Worm (Caenorhabditis elegans): ENCODE data around the gene srb-17.

The srb-17 gene

DNA sequence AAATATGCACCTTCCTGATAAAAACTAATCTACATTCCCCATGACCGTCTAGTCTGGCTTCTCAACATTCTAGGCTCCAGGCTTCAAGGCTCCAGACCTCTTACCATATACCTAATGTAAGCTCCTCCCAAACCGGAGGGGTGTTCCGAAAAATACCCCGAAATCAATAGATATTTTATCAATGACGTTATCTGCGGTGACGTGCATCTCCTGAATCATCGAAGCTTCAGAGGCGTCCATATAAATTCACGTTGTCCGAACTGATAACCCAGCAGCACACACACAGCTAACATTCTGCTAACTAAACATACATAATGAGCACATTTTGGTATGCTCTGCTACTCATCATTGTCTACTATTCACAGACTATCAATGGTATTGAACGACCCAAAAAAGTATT, 12.5 kb upstream of the srb-17 start, which contains the start of gene ugt-44:
Gene ugt-44, plus strand, starts transcription at position 248 of the 400 bp plus-strand sequence.
- TF ChIP-seq ama-1 (optimal IDR thresholded peaks at IDR 0.05) (no peak), tbx-11 (GFP tag; IDR thresholded peaks at IDR 0.05) (no peak), tra-4 (tag; optimal IDR thresholded peaks at IDR 0.05) (no peak), scrt-1 (GFP tag; IDR thresholded peaks at IDR 0.05) (no peak), aly-1 (tag; optimal IDR thresholded peaks at IDR 0.05) (no peak), pes-1 (GFP tag; IDR thresholded peaks at IDR 0.05) (no peak), hnd-1 (tag; optimal IDR thresholded peaks at IDR 0.05) (no peak), F13C5.2 (tag; optimal IDR thresholded peaks at IDR 0.05) (no peak), B0310.2 (tag; optimal IDR thresholded peaks at IDR 0.05) (no peak), flt-1 (GFP tag; IDR thresholded peaks at IDR 0.05) (no peak), ceh-36 (tag; optimal IDR thresholded peaks at IDR 0.05) (no peak), ets-7 (tag; optimal IDR thresholded peaks at IDR 0.05) (no peak), ceh-13 (GFP tag; optimal IDR thresholded peaks at IDR 0.05) (no peak), tbx-37 (GFP tag; conservative IDR thresholded peaks at IDR 0.05) (no peak), sea-1 (GFP tag; conservative IDR thresholded peaks at IDR 0.05) (no peak)

DNA sequence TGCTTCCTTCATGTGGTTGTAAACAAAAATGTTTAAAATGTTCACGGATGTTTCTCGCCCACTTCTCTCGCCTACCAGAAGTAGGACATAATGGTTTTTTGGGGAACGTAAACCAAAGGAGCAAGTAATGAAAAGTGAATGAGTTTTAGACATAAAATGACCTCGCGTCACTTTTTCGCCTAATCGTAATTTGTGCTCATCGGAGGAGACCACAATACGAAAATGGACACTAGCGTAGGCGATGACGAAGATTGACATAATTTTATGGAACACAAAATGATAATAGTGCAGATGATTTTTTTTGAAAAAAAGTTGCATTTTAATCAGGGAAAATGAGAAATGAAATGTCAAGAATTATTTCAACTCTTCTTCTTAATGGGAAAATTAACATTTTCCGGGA, 11.6 kb upstream of the srb-17 start:
- TF ChIP-seq ceh-36 (tag; optimal IDR thresholded peaks at IDR 0.05) (no peak), pes-1 (GFP tag; IDR thresholded peaks at IDR 0.05) (no peak), sea-1 (GFP tag; conservative IDR thresholded peaks at IDR 0.05) (no peak), ets-7 (tag; optimal IDR thresholded peaks at IDR 0.05) (no peak), ama-1 (optimal IDR thresholded peaks at IDR 0.05) (no peak), tbx-37 (GFP tag; conservative IDR thresholded peaks at IDR 0.05) (no peak), scrt-1 (GFP tag; IDR thresholded peaks at IDR 0.05) (no peak), B0310.2 (tag; optimal IDR thresholded peaks at IDR 0.05) (no peak), hmbx-1 (tag; optimal IDR thresholded peaks at IDR 0.05) (no peak), hmg-4 (GFP tag; optimal IDR thresholded peaks at IDR 0.05) (no peak), ceh-13 (GFP tag; optimal IDR thresholded peaks at IDR 0.05) (no peak), F13C5.2 (tag; optimal IDR thresholded peaks at IDR 0.05) (no peak), tbx-11 (GFP tag; IDR thresholded peaks at IDR 0.05) (no peak), flt-1 (GFP tag; IDR thresholded peaks at IDR 0.05) (no peak), tra-4 (tag; optimal IDR thresholded peaks at IDR 0.05) (no peak), hnd-1 (tag; optimal IDR thresholded peaks at IDR 0.05) (no peak), aly-1 (tag; optimal IDR thresholded peaks at IDR 0.05) (no peak)

DNA sequence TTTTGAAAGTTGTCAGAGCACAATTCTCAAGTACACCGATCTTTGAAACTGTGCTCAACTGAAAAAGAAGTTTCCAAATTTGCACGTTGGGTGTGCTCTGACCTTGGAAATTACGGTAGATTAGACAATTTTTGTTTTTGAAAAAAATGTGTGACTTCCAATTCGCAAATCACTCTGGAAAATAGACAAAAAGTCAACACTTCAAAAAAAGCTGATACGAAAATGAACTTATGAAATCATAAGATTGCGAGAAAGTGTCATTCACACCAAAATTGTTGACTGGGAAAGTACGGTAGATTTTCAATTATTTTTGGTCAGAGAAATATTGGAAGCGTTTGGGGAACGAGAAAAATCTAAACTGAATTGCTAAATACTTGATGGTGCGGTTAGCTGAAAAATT, 10.3 kb upstream of the srb-17 start:
- TF ChIP-seq F13C5.2 (tag; optimal IDR thresholded peaks at IDR 0.05) (no peak), hmbx-1 (tag; optimal IDR thresholded peaks at IDR 0.05) (no peak), ceh-13 (GFP tag; optimal IDR thresholded peaks at IDR 0.05) (no peak), aly-1 (tag; optimal IDR thresholded peaks at IDR 0.05) (no peak), sea-1 (GFP tag; conservative IDR thresholded peaks at IDR 0.05) (no peak), B0310.2 (tag; optimal IDR thresholded peaks at IDR 0.05) (no peak), ets-7 (tag; optimal IDR thresholded peaks at IDR 0.05) (no peak), tbx-11 (GFP tag; IDR thresholded peaks at IDR 0.05) (no peak), flt-1 (GFP tag; IDR thresholded peaks at IDR 0.05) (no peak), ama-1 (optimal IDR thresholded peaks at IDR 0.05) (no peak), hmg-4 (GFP tag; optimal IDR thresholded peaks at IDR 0.05) (no peak)

DNA sequence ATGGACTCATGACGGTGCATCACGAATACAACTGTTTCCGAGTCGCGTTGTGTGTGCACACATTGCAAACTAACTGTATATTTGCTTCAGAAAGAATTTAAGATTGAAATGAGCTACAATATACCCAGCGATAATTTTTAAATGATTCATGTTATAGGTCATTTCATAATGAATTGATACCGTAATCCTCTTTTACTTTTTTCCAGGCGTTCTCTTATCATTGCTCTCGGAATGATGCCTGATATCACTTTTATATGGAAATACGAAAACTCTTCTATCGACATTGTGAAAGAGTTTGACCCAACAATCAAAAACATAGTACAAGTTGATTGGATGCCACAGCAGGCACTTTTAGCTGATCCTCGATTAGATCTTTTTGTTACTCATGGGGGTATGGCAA, 9.4 kb upstream of the srb-17 start:
- TF ChIP-seq sea-1 (GFP tag; conservative IDR thresholded peaks at IDR 0.05), result no peak
- no peak for TF ChIP-seq scrt-1 (GFP tag; IDR thresholded peaks at IDR 0.05)
- TF ChIP-seq flt-1 (GFP tag; IDR thresholded peaks at IDR 0.05), result no peak
- no peak for TF ChIP-seq hnd-1 (tag; optimal IDR thresholded peaks at IDR 0.05)
- TF ChIP-seq ama-1 (optimal IDR thresholded peaks at IDR 0.05), result no peak
- TF ChIP-seq F13C5.2 (tag; optimal IDR thresholded peaks at IDR 0.05), result no peak
- TF ChIP-seq ets-7 (tag; optimal IDR thresholded peaks at IDR 0.05), result no peak
- no peak for TF ChIP-seq ceh-36 (tag; optimal IDR thresholded peaks at IDR 0.05)
- no peak for TF ChIP-seq hmg-4 (GFP tag; optimal IDR thresholded peaks at IDR 0.05)
- TF ChIP-seq B0310.2 (tag; optimal IDR thresholded peaks at IDR 0.05), result no peak
- TF ChIP-seq pes-1 (GFP tag; IDR thresholded peaks at IDR 0.05), result no peak
- no peak for TF ChIP-seq tra-4 (tag; optimal IDR thresholded peaks at IDR 0.05)
- no peak for TF ChIP-seq tbx-37 (GFP tag; conservative IDR thresholded peaks at IDR 0.05)
- TF ChIP-seq tbx-11 (GFP tag; IDR thresholded peaks at IDR 0.05), result no peak
- TF ChIP-seq hmbx-1 (tag; optimal IDR thresholded peaks at IDR 0.05), result no peak
- TF ChIP-seq ceh-13 (GFP tag; optimal IDR thresholded peaks at IDR 0.05), result no peak

DNA sequence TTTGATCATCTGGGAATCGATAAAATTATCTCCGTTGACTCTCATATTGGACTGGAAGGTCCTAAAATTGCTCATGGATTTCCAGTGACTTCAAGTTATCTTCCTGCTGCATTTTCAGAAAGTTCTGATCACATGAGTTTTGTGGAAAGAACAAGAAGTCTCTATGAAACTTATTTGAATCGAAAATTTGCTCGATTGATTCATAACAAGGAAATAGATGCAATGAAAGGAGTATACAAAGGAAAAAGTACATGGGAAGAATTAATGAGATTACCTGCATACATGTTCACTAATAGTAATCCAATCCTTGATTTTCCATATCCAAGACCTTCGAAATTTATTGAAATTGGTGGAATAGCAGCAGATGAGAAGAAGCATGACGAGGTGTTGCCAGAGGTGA, 8.7 kb upstream of the srb-17 start:
- TF ChIP-seq ets-7 (tag; optimal IDR thresholded peaks at IDR 0.05) (no peak), ceh-36 (tag; optimal IDR thresholded peaks at IDR 0.05) (no peak), hmg-4 (GFP tag; optimal IDR thresholded peaks at IDR 0.05) (no peak), tbx-11 (GFP tag; IDR thresholded peaks at IDR 0.05) (no peak), B0310.2 (tag; optimal IDR thresholded peaks at IDR 0.05) (no peak), scrt-1 (GFP tag; IDR thresholded peaks at IDR 0.05) (no peak), ama-1 (optimal IDR thresholded peaks at IDR 0.05) (no peak), hmbx-1 (tag; optimal IDR thresholded peaks at IDR 0.05) (no peak)

DNA sequence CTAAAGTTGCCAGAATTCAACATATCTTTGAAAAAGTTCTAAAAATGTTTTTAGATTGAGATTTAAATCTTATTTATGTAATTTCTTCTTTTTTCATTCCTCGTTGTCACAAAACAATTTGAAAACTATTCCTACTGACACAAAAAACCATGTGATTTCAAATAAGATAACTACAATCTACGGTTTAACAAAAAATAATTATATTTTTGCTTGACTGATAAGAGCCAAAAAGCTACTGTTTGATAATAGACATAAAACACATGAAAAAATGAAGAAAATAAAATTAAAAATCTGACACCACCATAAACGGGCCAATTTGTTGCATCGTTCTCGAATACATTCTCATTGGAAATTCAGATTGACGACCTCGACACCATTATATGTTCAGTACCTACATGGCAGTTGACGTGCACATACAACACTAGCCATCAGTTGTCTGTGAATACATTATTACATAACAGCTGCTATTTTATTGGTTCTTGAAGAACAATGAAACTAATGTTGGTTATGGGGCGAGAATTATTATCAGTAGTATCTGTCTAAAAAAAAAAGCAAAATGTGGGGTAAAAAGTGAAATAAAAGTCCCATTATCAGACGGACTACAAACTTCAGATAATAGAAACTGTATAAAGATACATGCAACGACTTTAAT, 7.1 kb upstream of the srb-17 start, which contains the start of gene ugt-43:
Gene ugt-43, plus strand, starts transcription at position 602 of the 652 bp plus-strand sequence.
- TF ChIP-seq ama-1 (optimal IDR thresholded peaks at IDR 0.05) (no peak), ceh-13 (GFP tag; optimal IDR thresholded peaks at IDR 0.05) (no peak), flt-1 (GFP tag; IDR thresholded peaks at IDR 0.05) (no peak), aly-1 (tag; optimal IDR thresholded peaks at IDR 0.05) (no peak), scrt-1 (GFP tag; IDR thresholded peaks at IDR 0.05) (no peak), tbx-11 (GFP tag; IDR thresholded peaks at IDR 0.05) (no peak), hmg-4 (GFP tag; optimal IDR thresholded peaks at IDR 0.05) (no peak), ceh-36 (tag; optimal IDR thresholded peaks at IDR 0.05) (no peak), pes-1 (GFP tag; IDR thresholded peaks at IDR 0.05) (no peak), hnd-1 (tag; optimal IDR thresholded peaks at IDR 0.05) (no peak), hmbx-1 (tag; optimal IDR thresholded peaks at IDR 0.05) (no peak), ets-7 (tag; optimal IDR thresholded peaks at IDR 0.05) (no peak), tra-4 (tag; optimal IDR thresholded peaks at IDR 0.05) (no peak), tbx-37 (GFP tag; conservative IDR thresholded peaks at IDR 0.05) (no peak), sea-1 (GFP tag; conservative IDR thresholded peaks at IDR 0.05) (no peak)

DNA sequence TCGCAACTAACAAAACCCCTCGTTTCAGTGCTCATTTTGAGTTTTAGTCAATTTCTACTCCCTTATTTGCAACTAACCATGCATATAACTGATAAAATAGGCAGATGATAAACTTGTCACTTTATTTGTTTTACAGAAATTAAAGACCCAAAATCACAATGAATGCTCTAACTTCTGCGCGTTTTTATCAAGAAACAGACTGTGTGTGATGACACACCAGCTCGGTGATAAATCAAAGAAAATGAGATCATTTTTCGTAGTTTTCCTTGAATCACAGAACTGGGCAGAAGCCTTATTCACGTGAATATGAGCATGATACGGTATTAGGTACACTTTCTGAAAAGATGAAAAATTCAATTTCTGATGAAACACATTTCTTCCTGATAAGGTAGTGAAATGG, 6.1 kb upstream of the srb-17 start:
- TF ChIP-seq ets-7 (tag; optimal IDR thresholded peaks at IDR 0.05) (no peak), scrt-1 (GFP tag; IDR thresholded peaks at IDR 0.05) (no peak), tbx-11 (GFP tag; IDR thresholded peaks at IDR 0.05) (no peak), flt-1 (GFP tag; IDR thresholded peaks at IDR 0.05) (no peak), ceh-36 (tag; optimal IDR thresholded peaks at IDR 0.05) (no peak), ceh-13 (GFP tag; optimal IDR thresholded peaks at IDR 0.05) (no peak), F13C5.2 (tag; optimal IDR thresholded peaks at IDR 0.05) (no peak), ama-1 (optimal IDR thresholded peaks at IDR 0.05) (no peak), tra-4 (tag; optimal IDR thresholded peaks at IDR 0.05) (no peak), tbx-37 (GFP tag; conservative IDR thresholded peaks at IDR 0.05) (no peak), B0310.2 (tag; optimal IDR thresholded peaks at IDR 0.05) (no peak), hmg-4 (GFP tag; optimal IDR thresholded peaks at IDR 0.05) (no peak), hnd-1 (tag; optimal IDR thresholded peaks at IDR 0.05) (no peak), sea-1 (GFP tag; conservative IDR thresholded peaks at IDR 0.05) (no peak), hmbx-1 (tag; optimal IDR thresholded peaks at IDR 0.05) (no peak), pes-1 (GFP tag; IDR thresholded peaks at IDR 0.05) (no peak), aly-1 (tag; optimal IDR thresholded peaks at IDR 0.05) (no peak)

All from whole organism, early embryonic.